Worm (Caenorhabditis elegans) whole organism, mixed stage, embryonic: ENCODE results near the gene ugt-67.

Experiments
- elt-3 ChIP-seq: fragments of 150-350 bp; optimal IDR thresholded peaks from 2 replicates; lab custom pipeline; 2014; ENCODE audit warnings: missing biosample characterization, missing genetic modification characterization
- mab-5 ChIP-seq: fragments of 150-350 bp; optimal IDR thresholded peaks from 2 replicates; lab custom pipeline; 2014; ENCODE audit warnings: missing biosample characterization, missing genetic modification characterization
- snpc-4 ChIP-seq: fragments of 150-350 bp; optimal IDR thresholded peaks from 2 replicates; lab custom pipeline; 2014; ENCODE audit warnings: missing biosample characterization, missing genetic modification characterization
- sptf-1 ChIP-seq: sonication (generic microtip); optimal IDR thresholded peaks from 2 replicates; lab custom pipeline; 2017; ENCODE audit warnings: mild to moderate bottlenecking, missing genetic modification characterization, moderate library complexity, missing compliant biosample characterization
- unc-39 ChIP-seq: fragments of 150-350 bp; optimal IDR thresholded peaks from 2 replicates; lab custom pipeline; 2014; ENCODE audit warnings: missing biosample characterization, missing genetic modification characterization

- TF ChIP-seq unc-39 = no peak
- no peak for TF ChIP-seq sptf-1 (tag; lab: Kevin White, UChicago)
- TF ChIP-seq snpc-4 (tag; lab: Kevin White, UChicago) = no peak
- TF ChIP-seq mab-5 (tag; lab: Kevin White, UChicago) = no peak
- no peak for TF ChIP-seq elt-3 (tag; lab: Kevin White, UChicago)
Measured at ce11 chrV:4937337-4937736, 36.2 kb downstream of the ugt-67 start.
